Worm (Caenorhabditis elegans) whole organism, L4 larva: ENCODE measurements around the gene srp-8.
A peak's percentile ranks its signal among the peaks of the same experiment; 100 is the strongest.

Experiments used
- D1046.2 ChIP-seq: fragments of 200-800 bp; sonication (Bioruptor generic); IDR thresholded peaks from 2 replicates; pipeline ENCODE4 v1.3.6; 2022; ENCODE audit warnings: missing genetic modification characterization, missing compliant biosample characterization
- Y5F2A.4 ChIP-seq: fragments of 200-800 bp; sonication (Bioruptor generic); optimal IDR thresholded peaks from 2 replicates; lab custom pipeline; 2018; ENCODE audit warnings: mild to moderate bottlenecking, missing genetic modification characterization, missing compliant biosample characterization
- Y75B8A.6 ChIP-seq: fragments of 200-800 bp; sonication (Bioruptor generic); IDR thresholded peaks from 2 replicates; pipeline ENCODE4 v1.3.6; 2022; ENCODE audit warnings: missing genetic modification reagents, missing genetic modification characterization, missing compliant biosample characterization
- ama-1 ChIP-seq: fragments of 150-350 bp; optimal IDR thresholded peaks from 2 replicates; lab custom pipeline; 2014; ENCODE audit warnings: inconsistent platforms, mixed read lengths
- arid-1 ChIP-seq: fragments of 200-800 bp; sonication (Bioruptor generic); conservative IDR thresholded peaks from 2 replicates; pipeline ENCODE4 v1.3.6; 2022; ENCODE audit warnings: missing genetic modification reagents, missing genetic modification characterization, missing compliant biosample characterization
- ceh-20 ChIP-seq: fragments of 200-800 bp; sonication (Bioruptor generic); IDR thresholded peaks from 2 replicates; pipeline ENCODE4 v1.3.6; 2022; ENCODE audit warnings: missing genetic modification reagents, missing genetic modification characterization, missing compliant biosample characterization
- ceh-32 ChIP-seq: sonication (generic microtip); optimal IDR thresholded peaks from 2 replicates; lab custom pipeline; 2016; ENCODE audit warnings: mild to moderate bottlenecking, missing genetic modification characterization, missing compliant biosample characterization; ENCODE audit not compliant: poor library complexity
- ceh-62 ChIP-seq: sonication (generic microtip); optimal IDR thresholded peaks from 2 replicates; lab custom pipeline; 2017; ENCODE audit warnings: missing biosample characterization, missing genetic modification characterization
- ces-1 ChIP-seq: fragments of 150-350 bp; sonication (generic microtip); optimal IDR thresholded peaks from 4 replicates; lab custom pipeline; 2014; ENCODE audit warnings: missing biosample characterization, missing genetic modification reagents, missing genetic modification characterization
- daf-16 ChIP-seq, 3 experiments: sonication (generic microtip); optimal IDR thresholded peaks; 2 replicates each; lab custom pipeline; 2016 to 2017; ENCODE audit warnings: missing genetic modification characterization in 3 of 3, missing genetic modification reagents in 3 of 3, mild to moderate bottlenecking in 2 of 3, missing compliant biosample characterization in 2 of 3, missing biosample characterization in 1 of 3, moderate library complexity in 1 of 3
- daf-19 ChIP-seq: fragments of 200-800 bp; sonication (Bioruptor generic); conservative IDR thresholded peaks from 2 replicates; pipeline ENCODE4 v1.3.6; 2022; ENCODE audit warnings: missing genetic modification characterization, missing compliant biosample characterization
- daf-8 ChIP-seq: fragments of 200-800 bp; sonication (Bioruptor generic); IDR thresholded peaks from 2 replicates; pipeline ENCODE4 v1.3.6; 2022; ENCODE audit warnings: missing genetic modification characterization, missing compliant biosample characterization
- dve-1 ChIP-seq: sonication (generic microtip); optimal IDR thresholded peaks from 2 replicates; lab custom pipeline; 2017; ENCODE audit warnings: antibody characterized with exemption, mild to moderate bottlenecking, missing genetic modification characterization, missing compliant biosample characterization; ENCODE audit not compliant: insufficient read depth
- egl-27 ChIP-seq: sonication (generic microtip); optimal IDR thresholded peaks from 3 replicates; lab custom pipeline; 2017; ENCODE audit warnings: missing biosample characterization, missing genetic modification reagents, missing genetic modification characterization
- egl-43 ChIP-seq: fragments of 200-800 bp; sonication (Bioruptor generic); IDR thresholded peaks from 2 replicates; pipeline ENCODE4 v1.3.6; 2022; ENCODE audit warnings: missing genetic modification reagents, missing genetic modification characterization, missing compliant biosample characterization
- gei-8 ChIP-seq: fragments of 200-800 bp; sonication (Bioruptor generic); optimal IDR thresholded peaks from 2 replicates; lab custom pipeline; 2018; ENCODE audit warnings: mild to moderate bottlenecking, missing genetic modification characterization, missing compliant biosample characterization
- hif-1 ChIP-seq, 2 experiments: sonication (generic microtip); optimal IDR thresholded peaks; 2 replicates each; lab custom pipeline; 2016 to 2017; ENCODE audit warnings: missing compliant biosample characterization in 2 of 2, missing genetic modification characterization in 2 of 2, missing genetic modification reagents in 2 of 2, missing genotype in 2 of 2, mild to moderate bottlenecking in 1 of 2
- hlh-11 ChIP-seq: fragments of 200-800 bp; sonication (Bioruptor generic); optimal IDR thresholded peaks from 2 replicates; lab custom pipeline; 2018; ENCODE audit warnings: mild to moderate bottlenecking, missing genetic modification characterization, missing compliant biosample characterization
- hlh-30 ChIP-seq: sonication (generic microtip); optimal IDR thresholded peaks from 2 replicates; lab custom pipeline; 2017; ENCODE audit warnings: antibody characterized with exemption, mild to moderate bottlenecking, missing genetic modification characterization, missing compliant biosample characterization; ENCODE audit not compliant: insufficient read depth
- hmg-1.1 ChIP-seq: fragments of 200-800 bp; sonication (Bioruptor generic); IDR thresholded peaks from 2 replicates; pipeline ENCODE4 v1.3.6; 2022; ENCODE audit warnings: missing genetic modification reagents, missing genetic modification characterization, missing compliant biosample characterization
- lin-1 ChIP-seq: fragments of 200-800 bp; sonication (Bioruptor generic); IDR thresholded peaks from 2 replicates; pipeline ENCODE4 v1.3.6; 2022; ENCODE audit warnings: missing genetic modification reagents, missing genetic modification characterization, missing compliant biosample characterization
- lin-13 ChIP-seq: fragments of 150-350 bp; optimal IDR thresholded peaks from 2 replicates; lab custom pipeline; 2014; ENCODE audit warnings: missing biosample characterization, missing genetic modification reagents, missing genetic modification characterization
- lin-15B ChIP-seq: fragments of 150-350 bp; sonication (generic microtip); optimal IDR thresholded peaks from 3 replicates; lab custom pipeline; 2014; ENCODE audit warnings: missing biosample characterization, missing genetic modification characterization
- lin-38 ChIP-seq: fragments of 200-800 bp; sonication (Bioruptor generic); IDR thresholded peaks from 2 replicates; pipeline ENCODE4 v1.3.6; 2022; ENCODE audit warnings: missing genetic modification reagents, missing genetic modification characterization, missing compliant biosample characterization
- lin-39 ChIP-seq: fragments of 150-350 bp; optimal IDR thresholded peaks from 2 replicates; lab custom pipeline; 2014; ENCODE audit warnings: missing biosample characterization, missing genetic modification reagents, missing genetic modification characterization
- lsy-2 ChIP-seq, 2 experiments: fragments of 150-350 bp in 1 of 2; sonication (generic microtip) in 1 of 2; optimal IDR thresholded peaks; 2 replicates each; lab custom pipeline; 2014 to 2017; ENCODE audit warnings: missing biosample characterization in 2 of 2, missing genetic modification characterization in 2 of 2
- madf-5 ChIP-seq, 2 experiments: fragments of 200-800 bp; sonication (Bioruptor generic); IDR thresholded peaks; 2 replicates each; pipeline ENCODE4 v1.3.6; 2022; ENCODE audit warnings: missing compliant biosample characterization in 2 of 2, missing genetic modification characterization in 2 of 2
- madf-9 ChIP-seq: fragments of 200-800 bp; sonication (Bioruptor generic); conservative IDR thresholded peaks from 2 replicates; pipeline ENCODE4 v1.3.6; 2022; ENCODE audit warnings: missing genetic modification reagents, missing genetic modification characterization, missing compliant biosample characterization
- mdt-29 ChIP-seq: fragments of 200-800 bp; sonication (Bioruptor generic); IDR thresholded peaks from 2 replicates; pipeline ENCODE4 v1.3.6; 2022; ENCODE audit warnings: missing genetic modification reagents, missing genetic modification characterization, missing compliant biosample characterization
- mxl-2 ChIP-seq: fragments of 200-800 bp; sonication (Bioruptor generic); conservative IDR thresholded peaks from 2 replicates; pipeline ENCODE4 v1.3.6; 2022; ENCODE audit warnings: missing genetic modification reagents, missing genetic modification characterization, missing compliant biosample characterization
- nhr-102 ChIP-seq: sonication (generic microtip); optimal IDR thresholded peaks from 2 replicates; lab custom pipeline; 2016; ENCODE audit warnings: mild to moderate bottlenecking, missing genetic modification characterization, moderate library complexity, missing compliant biosample characterization
- nhr-111 ChIP-seq: fragments of 200-800 bp; sonication (Bioruptor generic); optimal IDR thresholded peaks from 2 replicates; lab custom pipeline; 2018; ENCODE audit warnings: mild to moderate bottlenecking, missing genetic modification characterization, missing compliant biosample characterization
- nhr-237 ChIP-seq: sonication (generic microtip); optimal IDR thresholded peaks from 2 replicates; lab custom pipeline; 2017; ENCODE audit warnings: missing biosample characterization, missing genetic modification characterization
- nhr-28 ChIP-seq: fragments of 150-350 bp; optimal IDR thresholded peaks from 2 replicates; lab custom pipeline; 2014; ENCODE audit warnings: missing biosample characterization, missing genetic modification characterization
- nhr-42 ChIP-seq: fragments of 200-800 bp; sonication (Bioruptor generic); IDR thresholded peaks from 2 replicates; pipeline ENCODE4 v1.3.6; 2022; ENCODE audit warnings: missing genetic modification characterization, missing compliant biosample characterization
- nhr-48 ChIP-seq: sonication (generic microtip); optimal IDR thresholded peaks from 2 replicates; lab custom pipeline; 2016; ENCODE audit warnings: mild to moderate bottlenecking, missing genetic modification characterization, missing compliant biosample characterization
- nhr-77 ChIP-seq: fragments of 150-350 bp; optimal IDR thresholded peaks from 2 replicates; lab custom pipeline; 2014; ENCODE audit warnings: missing biosample characterization, missing genetic modification characterization
- php-3 ChIP-seq: fragments of 200-800 bp; sonication (Bioruptor generic); IDR thresholded peaks from 2 replicates; pipeline ENCODE4 v1.3.6; 2022; ENCODE audit warnings: missing genetic modification reagents, missing genetic modification characterization, missing compliant biosample characterization
- pqm-1 ChIP-seq: sonication (generic microtip); optimal IDR thresholded peaks from 2 replicates; lab custom pipeline; 2017; ENCODE audit warnings: missing biosample characterization, missing genetic modification characterization
- saeg-2 ChIP-seq: fragments of 200-800 bp; sonication (Bioruptor generic); IDR thresholded peaks from 2 replicates; pipeline ENCODE4 v1.3.6; 2022; ENCODE audit warnings: missing genetic modification reagents, missing genetic modification characterization, missing compliant biosample characterization
- set-16 ChIP-seq: fragments of 200-800 bp; sonication (Bioruptor generic); IDR thresholded peaks from 2 replicates; pipeline ENCODE4 v1.3.6; 2022; ENCODE audit warnings: missing genetic modification reagents, missing genetic modification characterization, missing compliant biosample characterization
- skn-1 ChIP-seq: fragments of 150-350 bp; optimal IDR thresholded peaks from 2 replicates; lab custom pipeline; 2014; ENCODE audit warnings: missing biosample characterization, missing genetic modification characterization
- snpc-1.2 ChIP-seq: fragments of 200-800 bp; sonication (Bioruptor generic); IDR thresholded peaks from 2 replicates; pipeline ENCODE4 v1.3.6; 2022; ENCODE audit warnings: missing genetic modification reagents, missing genetic modification characterization, missing compliant biosample characterization
- tra-1 ChIP-seq: fragments of 200-800 bp; sonication (Bioruptor generic); IDR thresholded peaks from 2 replicates; pipeline ENCODE4 v1.3.6; 2022; ENCODE audit warnings: missing genetic modification reagents, missing genetic modification characterization, missing compliant biosample characterization
- unc-130 ChIP-seq: sonication (generic microtip); optimal IDR thresholded peaks from 2 replicates; lab custom pipeline; 2016; ENCODE audit warnings: missing genetic modification reagents, missing genetic modification characterization, missing compliant biosample characterization
- zfp-2 ChIP-seq: sonication (generic microtip); optimal IDR thresholded peaks from 2 replicates; lab custom pipeline; 2016; ENCODE audit warnings: mild to moderate bottlenecking, missing genetic modification characterization, missing compliant biosample characterization
- zfp-3 ChIP-seq: fragments of 200-800 bp; sonication (Bioruptor generic); conservative IDR thresholded peaks from 2 replicates; pipeline ENCODE4 v1.3.6; 2022; ENCODE audit warnings: missing genetic modification reagents, missing genetic modification characterization, missing compliant biosample characterization
- zip-11 ChIP-seq: fragments of 200-800 bp; sonication (Bioruptor generic); IDR thresholded peaks from 2 replicates; pipeline ENCODE4 v1.3.6; 2022; ENCODE audit warnings: missing genetic modification characterization, missing compliant biosample characterization
- ztf-11 ChIP-seq: fragments of 150-350 bp; optimal IDR thresholded peaks from 2 replicates; lab custom pipeline; 2014; ENCODE audit warnings: missing biosample characterization, missing genetic modification characterization
- ztf-7 ChIP-seq: fragments of 150-350 bp; optimal IDR thresholded peaks from 2 replicates; lab custom pipeline; 2014; ENCODE audit warnings: missing biosample characterization, missing genetic modification characterization

srp-8 gene

DNA sequence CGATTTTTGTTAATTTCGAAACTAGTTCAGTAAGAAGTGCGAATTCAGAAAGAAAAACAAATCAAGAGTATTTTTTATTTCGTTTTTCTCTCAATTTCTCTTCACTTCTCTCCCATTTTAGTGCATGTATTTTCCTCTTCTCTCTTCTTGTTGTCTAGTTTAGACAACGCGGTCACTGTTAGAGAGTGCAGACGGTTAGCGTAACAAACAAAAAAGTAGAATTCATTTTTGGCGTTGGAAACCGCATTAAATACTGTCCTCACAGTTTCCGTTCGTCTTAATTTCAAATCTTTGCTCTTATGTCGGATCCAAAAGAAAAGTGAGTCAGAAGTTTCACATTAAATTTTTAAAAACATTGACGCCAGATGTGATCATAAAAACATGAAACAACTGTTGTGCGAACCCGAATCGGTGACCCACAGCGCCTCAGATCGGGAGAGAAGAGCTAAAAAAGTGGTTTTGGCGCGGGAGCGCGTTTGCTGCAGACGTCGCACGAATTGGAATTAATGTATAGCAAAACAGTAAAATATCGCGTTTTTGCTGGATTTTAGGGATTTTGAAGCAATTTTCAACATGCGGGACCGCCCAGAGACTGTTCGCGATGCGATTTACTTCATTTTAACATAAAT, 4.5 kb upstream of the srp-8 start, which contains the start of gene srp-7 (continued):
- TF ChIP-seq madf-9 (GFP tag; lab: Robert Waterston, UW) = 0 out of 2 replicates have a peak, but pooled peaks have one; percentile 25
- TF ChIP-seq daf-8 = no peak
- no peak for TF ChIP-seq nhr-111 (GFP tag; lab: Kevin White, UChicago)
- TF ChIP-seq nhr-42 (GFP tag; lab: Robert Waterston, UW) = no peak
- TF ChIP-seq daf-19 = no peak
- no peak for TF ChIP-seq ceh-32 (tag; lab: Kevin White, UChicago)
- peak; percentile 35 for TF ChIP-seq hlh-11
- no peak for TF ChIP-seq ama-1 (lab: Kevin White, UChicago)
- TF ChIP-seq Y5F2A.4 (GFP tag; lab: Kevin White, UChicago) = no peak
- 0 out of 2 replicates have a peak, but pooled peaks have one; percentile 66 for TF ChIP-seq D1046.2
- no peak for TF ChIP-seq mxl-2 (GFP tag; lab: Robert Waterston, UW)
- no peak for TF ChIP-seq hif-1 (tag; optimal IDR thresholded peaks at IDR 0.05; lab: Kevin White, UChicago)
- no peak for TF ChIP-seq Y75B8A.6
- no peak for TF ChIP-seq skn-1 (tag; lab: Kevin White, UChicago)
- peak; percentile 51; the same call in 1 of the 2 replicates for TF ChIP-seq hmg-1.1 (GFP tag; lab: Robert Waterston, UW)
- no peak for TF ChIP-seq egl-43 (GFP tag; lab: Robert Waterston, UW)
- no peak for TF ChIP-seq snpc-1.2 (GFP tag; lab: Robert Waterston, UW)
- TF ChIP-seq egl-27 (tag; lab: Kevin White, UChicago) = no peak
- no peak for TF ChIP-seq tra-1 (GFP tag; lab: Robert Waterston, UW)
- no peak for TF ChIP-seq nhr-48
- TF ChIP-seq ceh-62 (tag; lab: Kevin White, UChicago) = no peak
- no peak for TF ChIP-seq ces-1 (GFP tag; lab: Kevin White, UChicago)
- no peak for TF ChIP-seq lin-15B (tag; lab: Kevin White, UChicago)
- no peak for TF ChIP-seq daf-16 (GFP tag; optimal IDR thresholded peaks at IDR 0.05; lab: Kevin White, UChicago)
- peak; percentile 89 for TF ChIP-seq daf-16 (tag; optimal IDR thresholded peaks at IDR 0.05; lab: Kevin White, UChicago)
- no peak for TF ChIP-seq arid-1 (GFP tag; lab: Robert Waterston, UW)
- no peak for TF ChIP-seq nhr-102 (tag; lab: Kevin White, UChicago)
- TF ChIP-seq dve-1 (tag; lab: Kevin White, UChicago) = peak; percentile 64
- TF ChIP-seq zfp-2 = no peak
- no peak for TF ChIP-seq lin-1 (GFP tag; lab: Robert Waterston, UW)
- no peak for TF ChIP-seq nhr-237 (tag; lab: Kevin White, UChicago)
- no peak for TF ChIP-seq lin-39 (tag; lab: Kevin White, UChicago)
- TF ChIP-seq php-3 (GFP tag; lab: Robert Waterston, UW) = 0 out of 2 replicates have a peak, but pooled peaks have one; percentile 8
- TF ChIP-seq nhr-28 = peak; percentile 12
- TF ChIP-seq gei-8 (GFP tag; lab: Kevin White, UChicago) = no peak
- TF ChIP-seq madf-5 (GFP tag; IDR thresholded peaks at IDR 0.05; lab: Robert Waterston, UW) = no peak
- 0 out of 2 replicates have a peak, but pooled peaks have one; percentile 15 for TF ChIP-seq ceh-20 (GFP tag; lab: Robert Waterston, UW)
- TF ChIP-seq lin-13 (GFP tag; lab: Kevin White, UChicago) = peak; percentile 48
- no peak for TF ChIP-seq set-16 (GFP tag; lab: Robert Waterston, UW)
- TF ChIP-seq unc-130 = no peak
- peak in 1 of 2 experiments; percentile 36 for TF ChIP-seq lsy-2 (tag; optimal IDR thresholded peaks at IDR 0.05; lab: Kevin White, UChicago)
- no peak for TF ChIP-seq zip-11 (GFP tag; lab: Robert Waterston, UW)
- TF ChIP-seq lin-38 (GFP tag; lab: Robert Waterston, UW) = peak; percentile 89
- no peak for TF ChIP-seq pqm-1 (tag; lab: Kevin White, UChicago)
- TF ChIP-seq nhr-77 (tag; lab: Kevin White, UChicago) = no peak
- no peak for TF ChIP-seq ztf-11 (tag; lab: Kevin White, UChicago)
- peak; percentile 0 for TF ChIP-seq hlh-30 (tag; lab: Kevin White, UChicago)
- no peak for TF ChIP-seq mdt-29 (GFP tag; lab: Robert Waterston, UW)
- TF ChIP-seq zfp-3 (GFP tag; lab: Robert Waterston, UW) = no peak
- no peak for TF ChIP-seq saeg-2 (GFP tag; lab: Robert Waterston, UW)
- TF ChIP-seq ztf-7 (tag; lab: Kevin White, UChicago) = no peak
